Fruit fly (Drosophila melanogaster): Measurements from ENCODE around the gene CG5292.

DNA sequence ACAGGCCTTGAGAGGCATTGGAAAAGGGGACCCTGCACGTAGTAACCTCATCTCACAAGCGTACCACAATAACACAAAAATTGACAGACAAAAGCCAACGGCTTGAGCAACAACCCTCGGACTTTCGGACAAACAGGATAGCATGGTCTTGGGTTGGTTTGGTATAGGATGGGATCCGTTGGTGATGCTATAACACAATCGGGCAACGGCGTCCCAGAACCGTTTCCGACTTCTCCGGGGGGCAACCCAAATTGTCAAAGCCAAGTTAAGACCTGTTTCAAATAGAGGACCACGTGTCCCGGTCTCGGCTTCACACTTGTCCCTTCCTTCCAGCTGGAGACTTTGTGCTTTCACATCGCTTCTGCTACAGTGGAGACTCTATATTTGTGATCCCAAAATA lies 45.9 kb downstream of the CG5292 start:
- no peak for TF ChIP-seq pan (optimal IDR thresholded peaks at IDR 0.05)
- no peak for TF ChIP-seq usp (GFP tag; optimal IDR thresholded peaks at IDR 0.05)
- TF ChIP-seq br (GFP tag; optimal IDR thresholded peaks at IDR 0.05), result no peak
- TF ChIP-seq Sp1 (GFP tag; optimal IDR thresholded peaks at IDR 0.05), result no peak
- no peak for TF ChIP-seq psq (GFP tag; optimal IDR thresholded peaks at IDR 0.05)
- TF ChIP-seq brk (GFP tag; optimal IDR thresholded peaks at IDR 0.05), result no peak
- no peak for TF ChIP-seq Hnf4 (GFP tag; optimal IDR thresholded peaks at IDR 0.05)
- TF ChIP-seq h (GFP tag; optimal IDR thresholded peaks at IDR 0.05), result no peak
- no peak for TF ChIP-seq Abd-B (GFP tag; optimal IDR thresholded peaks at IDR 0.05)
- no peak for TF ChIP-seq woc (GFP tag; optimal IDR thresholded peaks at IDR 0.05)
- TF ChIP-seq lola (GFP tag; optimal IDR thresholded peaks at IDR 0.05), result no peak
